Fruit fly (Drosophila melanogaster) whole organism: ENCODE data around the gene CG6059.

Source experiments
- CG8478 ChIP-seq: fragments of >200 bp; optimal IDR thresholded peaks from 2 replicates; lab custom pipeline; 2018; ENCODE audit warnings: inconsistent platforms
- Dll ChIP-seq: fragments of >200 bp; optimal IDR thresholded peaks from 2 replicates; lab custom pipeline; 2017
- EcR ChIP-seq, 2 experiments: fragments of >200 bp; optimal IDR thresholded peaks; 2 replicates each; lab custom pipeline; 2017; ENCODE audit warnings: missing biosample characterization in 2 of 2, missing genetic modification characterization in 2 of 2, missing genetic modification reagents in 2 of 2
- pan ChIP-seq: fragments of >200 bp; optimal IDR thresholded peaks from 2 replicates; lab custom pipeline; 2017
- psq ChIP-seq: fragments of >200 bp; optimal IDR thresholded peaks from 2 replicates; lab custom pipeline; 2017
- usp ChIP-seq: fragments of >200 bp; optimal IDR thresholded peaks from 2 replicates; lab custom pipeline; 2017; ENCODE audit warnings: missing biosample characterization, missing genetic modification characterization, mixed read lengths

Gene CG6059

dm6 chr3R:27124588-27124987 lies at the start of gene CG6059:
Gene CG6059 (minus strand): TSS chr3R:27124688.
- TF ChIP-seq psq (lab: Kevin White, UChicago) (no peak), EcR (GFP tag; optimal IDR thresholded peaks at IDR 0.05; lab: Kevin White, UChicago) (no peak), Dll (lab: Kevin White, UChicago) (no peak), usp (GFP tag; lab: Kevin White, UChicago) (no peak), CG8478 (lab: Kevin White, UChicago) (no peak), pan (lab: Kevin White, UChicago) (no peak)

dm6 chr3R:27171153-27171552 lies 46.7 kb upstream of the CG6059 start:
- TF ChIP-seq Dll (lab: Kevin White, UChicago) = no peak

DNA sequence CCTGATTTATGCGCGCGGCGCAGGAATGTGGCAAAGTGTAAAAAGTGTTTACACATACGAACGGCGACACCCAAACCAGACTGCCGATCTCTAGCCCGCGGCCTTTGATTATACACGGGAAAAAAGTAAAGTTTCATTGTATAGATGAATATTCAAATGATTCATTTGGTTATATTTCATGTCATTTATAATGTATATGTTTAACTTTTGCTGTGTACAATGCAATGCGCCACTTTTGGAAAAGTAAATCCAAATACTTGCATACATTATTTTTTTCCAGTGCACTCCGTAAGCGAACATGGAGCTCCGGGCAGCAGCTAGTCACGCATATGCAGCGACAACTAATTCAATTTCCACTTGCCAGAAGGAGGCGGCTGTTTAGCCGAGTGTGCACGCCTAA lies 42.9 kb upstream of the CG6059 start:
- TF ChIP-seq pan (lab: Kevin White, UChicago) = no peak
- no peak for TF ChIP-seq usp (GFP tag; lab: Kevin White, UChicago)
- no peak for TF ChIP-seq EcR (GFP tag; optimal IDR thresholded peaks at IDR 0.05; lab: Kevin White, UChicago)
- no peak for TF ChIP-seq Dll (lab: Kevin White, UChicago)
- TF ChIP-seq CG8478 (lab: Kevin White, UChicago) = no peak
- no peak for TF ChIP-seq psq (lab: Kevin White, UChicago)

DNA sequence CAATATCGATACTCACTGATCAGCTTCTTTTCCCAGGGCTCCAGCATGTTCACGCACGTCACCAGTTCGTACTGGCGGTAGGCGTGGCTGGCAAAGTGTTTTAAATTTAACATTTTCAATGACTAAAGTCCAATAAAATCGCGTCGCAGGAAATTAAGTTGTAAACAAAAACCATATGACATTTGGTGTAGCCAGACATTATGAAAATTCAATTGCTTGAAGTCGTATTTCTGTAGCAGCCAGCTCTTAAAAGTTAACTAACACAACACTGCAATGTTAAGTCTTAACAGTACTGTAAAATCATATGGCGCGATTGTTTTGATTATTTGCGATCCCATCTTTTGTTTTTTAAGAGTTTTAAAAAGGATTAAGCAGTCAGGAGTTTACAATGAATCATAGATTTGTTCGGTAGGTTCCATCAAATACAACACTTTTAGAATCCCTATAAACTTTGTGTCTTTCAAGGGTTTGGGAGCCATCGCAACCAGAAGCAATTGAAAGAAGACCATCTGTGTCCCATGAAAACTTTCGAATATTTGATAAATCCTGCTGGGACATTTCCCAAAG lies 41.0 kb upstream of the CG6059 start, which contains the start of the genes CG34293 and spn-D:
CG34293 (minus strand) TSS at position 160 of the 567 bp plus-strand sequence.
spn-D (plus strand) TSS at position 301 of the 567 bp plus-strand sequence.
- TF ChIP-seq usp (GFP tag; lab: Kevin White, UChicago) (no peak), CG8478 (lab: Kevin White, UChicago) (no peak), EcR (GFP tag; optimal IDR thresholded peaks at IDR 0.05; lab: Kevin White, UChicago) (no peak)

dm6 chr3R:27162824-27163223 lies 38.3 kb upstream of the CG6059 start, which contains the start of gene ppk31:
Gene ppk31 (plus strand): TSS chr3R:27163124.
- TF ChIP-seq CG8478 (lab: Kevin White, UChicago) (no peak), usp (GFP tag; lab: Kevin White, UChicago) (no peak), Dll (lab: Kevin White, UChicago) (no peak), pan (lab: Kevin White, UChicago) (no peak), psq (lab: Kevin White, UChicago) (no peak), EcR (GFP tag; optimal IDR thresholded peaks at IDR 0.05; lab: Kevin White, UChicago) (no peak)

DNA sequence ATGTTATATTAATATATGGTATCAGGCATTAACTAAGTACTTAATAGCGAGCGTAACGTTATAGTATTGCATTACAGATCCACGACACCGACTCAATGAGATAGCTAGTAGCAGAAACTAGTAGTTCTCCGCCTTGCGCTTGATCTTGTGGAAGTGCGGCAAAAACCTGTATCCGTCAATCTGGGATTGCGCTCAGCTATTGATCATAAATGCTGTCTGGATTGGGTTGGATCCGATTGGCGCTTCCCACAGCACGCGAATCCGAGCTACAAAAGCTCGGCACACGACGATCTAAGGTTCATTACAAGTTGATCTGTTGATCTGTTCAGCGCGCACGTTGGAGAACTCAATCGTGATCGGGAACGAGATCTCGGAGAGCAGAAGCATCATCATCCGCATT lies 36.4 kb upstream of the CG6059 start, which contains the start of gene CG5909:
CG5909 (plus strand) TSS at position 301 of the 400 bp plus-strand sequence.
- TF ChIP-seq usp (GFP tag; lab: Kevin White, UChicago) (no peak), Dll (lab: Kevin White, UChicago) (no peak), pan (lab: Kevin White, UChicago) (no peak), EcR (GFP tag; optimal IDR thresholded peaks at IDR 0.05; lab: Kevin White, UChicago) (no peak), psq (lab: Kevin White, UChicago) (no peak), CG8478 (lab: Kevin White, UChicago) (no peak)

dm6 chr3R:27159870-27160269 lies 35.4 kb upstream of the CG6059 start:
- TF ChIP-seq Dll (lab: Kevin White, UChicago) (no peak), CG8478 (lab: Kevin White, UChicago) (no peak), pan (lab: Kevin White, UChicago) (no peak), EcR (GFP tag; optimal IDR thresholded peaks at IDR 0.05; lab: Kevin White, UChicago) (no peak), usp (GFP tag; lab: Kevin White, UChicago) (no peak), psq (lab: Kevin White, UChicago) (no peak)

- TF ChIP-seq pan (lab: Kevin White, UChicago) = no peak
- no peak for TF ChIP-seq psq (lab: Kevin White, UChicago)
- TF ChIP-seq CG8478 (lab: Kevin White, UChicago) = no peak
- no peak for TF ChIP-seq Dll (lab: Kevin White, UChicago)
- TF ChIP-seq usp (GFP tag; lab: Kevin White, UChicago) = no peak
- TF ChIP-seq EcR (GFP tag; optimal IDR thresholded peaks at IDR 0.05; lab: Kevin White, UChicago) = no peak
Measured at dm6 chr3R:27157814-27158213, 33.3 kb upstream of the CG6059 start, which contains the start of gene grass. Gene grass (plus strand): TSS chr3R:27157948.

- TF ChIP-seq EcR (GFP tag; optimal IDR thresholded peaks at IDR 0.05; lab: Kevin White, UChicago) = no peak
- TF ChIP-seq CG8478 (lab: Kevin White, UChicago) = no peak
- no peak for TF ChIP-seq pan (lab: Kevin White, UChicago)
- TF ChIP-seq usp (GFP tag; lab: Kevin White, UChicago) = no peak
- TF ChIP-seq psq (lab: Kevin White, UChicago) = no peak
- no peak for TF ChIP-seq Dll (lab: Kevin White, UChicago)
Measured at dm6 chr3R:27154001-27154400, 29.5 kb upstream of the CG6059 start.

DNA sequence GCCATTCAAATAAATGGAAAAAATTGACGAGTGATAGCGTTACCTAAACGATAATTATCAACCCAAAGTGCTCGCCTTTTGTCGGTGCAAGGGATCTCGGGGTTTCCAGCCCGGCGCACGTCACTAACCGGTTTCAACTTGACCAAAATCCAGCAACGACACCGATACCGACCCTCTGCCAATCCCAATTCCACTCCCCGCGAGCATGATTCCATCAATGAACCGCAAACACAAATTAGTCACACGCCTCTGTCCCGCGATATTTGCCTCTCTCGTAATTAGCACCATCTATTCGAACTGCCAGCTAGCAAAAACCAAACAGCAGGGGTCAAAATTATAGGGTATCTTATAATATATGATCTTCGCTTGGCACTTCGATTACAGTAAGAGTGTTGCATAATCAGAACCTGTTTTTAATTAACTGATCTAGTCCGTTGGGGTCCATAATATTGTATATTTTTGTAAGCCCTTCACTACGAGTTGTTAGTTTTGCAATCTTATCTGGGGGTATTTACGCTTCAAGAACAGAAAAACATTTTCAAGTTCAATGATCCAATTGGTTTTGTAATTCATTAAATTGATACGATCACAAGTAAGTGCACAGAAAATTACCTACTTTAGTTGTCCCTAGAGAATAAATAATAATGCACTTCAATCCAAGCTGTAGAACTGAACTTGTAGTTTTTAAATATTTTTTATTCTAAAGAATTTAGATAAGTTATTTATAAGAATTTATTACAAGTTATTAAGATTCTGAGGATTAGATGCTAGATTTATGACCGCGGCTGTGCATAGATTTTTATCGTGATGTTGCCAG lies 28.8 kb upstream of the CG6059 start:
- TF ChIP-seq Dll (lab: Kevin White, UChicago) (no peak), psq (lab: Kevin White, UChicago) (no peak), usp (GFP tag; lab: Kevin White, UChicago) (no peak), pan (lab: Kevin White, UChicago) (no peak), EcR (GFP tag; optimal IDR thresholded peaks at IDR 0.05; lab: Kevin White, UChicago) (no peak), CG8478 (lab: Kevin White, UChicago) (no peak)
